Fruit fly (Drosophila melanogaster): ENCODE data around the gene CG5676.

DNA sequence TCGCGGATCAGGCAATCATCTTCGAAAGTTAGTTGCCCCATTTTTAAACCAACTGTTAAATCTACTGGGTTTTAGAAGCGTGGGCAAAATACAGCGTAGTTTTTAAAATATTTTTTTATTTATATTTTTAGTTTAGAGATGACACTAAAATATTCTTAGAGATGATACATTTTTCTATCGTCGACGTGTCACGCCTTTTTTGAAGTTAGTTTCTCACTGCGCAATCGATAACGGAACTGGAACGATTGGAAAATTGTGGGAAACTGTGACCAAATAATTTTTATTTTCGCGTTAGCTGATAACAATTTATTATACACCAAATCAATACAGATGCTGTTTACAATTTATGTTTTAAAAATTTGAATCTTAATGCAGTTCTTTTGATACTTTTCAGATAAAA is 23.0 kb upstream of the CG5676 start, which contains the start of gene Utx:
- TF ChIP-seq Crg-1 (GFP tag; optimal IDR thresholded peaks at IDR 0.05), result no peak
- TF ChIP-seq CG14711 (tag; optimal IDR thresholded peaks at IDR 0.05), result no peak
- TF ChIP-seq ovo (GFP tag; optimal IDR thresholded peaks at IDR 0.05), result no peak
- no peak for TF ChIP-seq CG33017 (tag; optimal IDR thresholded peaks at IDR 0.05)
- peak; percentile 5 for TF ChIP-seq Mnt (GFP tag; optimal IDR thresholded peaks at IDR 0.05)
